Fruit fly (Drosophila melanogaster) whole organism, embryonic: ENCODE results near the gene Cyp4d20.

Experiments
- Antp ChIP-seq: fragments of 200-800 bp; sonication (Bioruptor generic); optimal IDR thresholded peaks from 3 replicates; lab custom pipeline; 2016; ENCODE audit warnings: missing biosample characterization, missing genetic modification characterization
- C15 ChIP-seq: fragments of 200-800 bp; sonication (Bioruptor generic); IDR thresholded peaks from 3 replicates; pipeline ENCODE4 v1.3.6; 2022; ENCODE audit warnings: missing biosample characterization, missing genetic modification characterization
- CG12219 ChIP-seq: fragments of 200-800 bp; sonication (Bioruptor generic); optimal IDR thresholded peaks from 3 replicates; lab custom pipeline; 2018; ENCODE audit warnings: missing biosample characterization, mild to moderate bottlenecking, missing genetic modification characterization
- CG12659 ChIP-seq: fragments of 200-800 bp; sonication (Bioruptor generic); optimal IDR thresholded peaks from 3 replicates; lab custom pipeline; 2017; ENCODE audit warnings: mild to moderate bottlenecking, missing biosample characterization, missing genetic modification reagents, missing genetic modification characterization
- CG15514 ChIP-seq: fragments of 200-800 bp; sonication (Bioruptor generic); optimal IDR thresholded peaks from 3 replicates; lab custom pipeline; 2017; ENCODE audit warnings: missing biosample characterization, missing genetic modification characterization, mild to moderate bottlenecking, moderate library complexity, missing genetic modification reagents
- CG1603 ChIP-seq: fragments of 200-800 bp; sonication (Bioruptor generic); optimal IDR thresholded peaks from 2 replicates; lab custom pipeline; 2019; ENCODE audit warnings: missing biosample characterization, mild to moderate bottlenecking, missing genetic modification characterization, moderate library complexity
- CG16779 ChIP-seq: fragments of 200-800 bp; sonication (Bioruptor generic); IDR thresholded peaks from 2 replicates; pipeline ENCODE4 v1.3.6; 2022; ENCODE audit warnings: missing biosample characterization, missing genetic modification characterization
- CG16863 ChIP-seq: fragments of 200-800 bp; sonication (Bioruptor generic); optimal IDR thresholded peaks from 3 replicates; lab custom pipeline; 2016; ENCODE audit warnings: missing biosample characterization, missing genetic modification characterization
- CG18262 ChIP-seq: fragments of 200-800 bp; optimal IDR thresholded peaks from 3 replicates; lab custom pipeline; 2019; ENCODE audit warnings: missing biosample characterization, mild to moderate bottlenecking, missing genetic modification characterization, moderate library complexity
- CG32532 ChIP-seq: fragments of 200-800 bp; sonication (Bioruptor generic); IDR thresholded peaks from 2 replicates; pipeline ENCODE4 v1.3.6; 2022; ENCODE audit warnings: missing biosample characterization, missing genetic modification characterization
- CG34224 ChIP-seq: fragments of 200-800 bp; sonication (Bioruptor generic); IDR thresholded peaks from 3 replicates; pipeline ENCODE4 v1.3.6; 2022; ENCODE audit warnings: missing biosample characterization, missing genetic modification characterization; ENCODE audit not compliant: partially characterized antibody
- CG34422 ChIP-seq: fragments of 200-800 bp; sonication (Bioruptor generic); IDR thresholded peaks from 3 replicates; pipeline ENCODE4 v1.3.6; 2022; ENCODE audit warnings: missing biosample characterization, missing genetic modification characterization
- CG43689 ChIP-seq: fragments of 200-800 bp; sonication (Bioruptor generic); IDR thresholded peaks from 2 replicates; pipeline ENCODE4 v1.3.6; 2022; ENCODE audit warnings: missing biosample characterization, missing genetic modification characterization
- CG4424 ChIP-seq: fragments of 200-800 bp; sonication (Bioruptor generic); optimal IDR thresholded peaks from 3 replicates; lab custom pipeline; 2016; ENCODE audit warnings: missing biosample characterization, missing genetic modification characterization
- CG4820 ChIP-seq: fragments of 200-800 bp; sonication (Bioruptor generic); optimal IDR thresholded peaks from 3 replicates; lab custom pipeline; 2016; ENCODE audit warnings: missing biosample characterization, missing genetic modification characterization
- CG6272 ChIP-seq: fragments of 200-800 bp; sonication (Bioruptor generic); IDR thresholded peaks from 2 replicates; pipeline ENCODE4 v1.3.6; 2022; ENCODE audit warnings: missing biosample characterization, missing genetic modification characterization
- CG7556 ChIP-seq: fragments of 200-800 bp; sonication (Bioruptor generic); optimal IDR thresholded peaks from 2 replicates; lab custom pipeline; 2017; ENCODE audit warnings: missing biosample characterization, mild to moderate bottlenecking, missing genetic modification characterization
- CG7987 ChIP-seq: fragments of 200-800 bp; sonication (Bioruptor generic); optimal IDR thresholded peaks from 2 replicates; lab custom pipeline; 2018; ENCODE audit warnings: missing biosample characterization, mild to moderate bottlenecking, missing genetic modification characterization, moderate library complexity
- CG8290 ChIP-seq, 3 experiments: fragments of 200-800 bp; sonication (Bioruptor generic); optimal IDR thresholded peaks; 2 replicates each; lab custom pipeline; 2016 to 2019; ENCODE audit warnings: missing biosample characterization in 3 of 3, missing genetic modification characterization in 3 of 3, mild to moderate bottlenecking in 2 of 3, moderate library complexity in 1 of 3
- CG8478 ChIP-seq: fragments of >200 bp; optimal IDR thresholded peaks from 2 replicates; lab custom pipeline; 2018
- CG9932 ChIP-seq: fragments of 200-800 bp; sonication (Bioruptor generic); IDR thresholded peaks from 2 replicates; pipeline ENCODE4 v1.3.6; 2022; ENCODE audit warnings: missing biosample characterization, missing genetic modification characterization
- D19B ChIP-seq: fragments of 200-800 bp; sonication (Bioruptor generic); optimal IDR thresholded peaks from 2 replicates; lab custom pipeline; 2017; ENCODE audit warnings: missing biosample characterization, mild to moderate bottlenecking, missing genetic modification characterization
- Dll ChIP-seq: fragments of 200-800 bp; sonication (Bioruptor generic); IDR thresholded peaks from 4 replicates; pipeline ENCODE4 v1.3.6; 2022; ENCODE audit warnings: missing biosample characterization, missing genetic modification characterization; ENCODE audit not compliant: partially characterized antibody
- Doc2 ChIP-seq: fragments of 200-800 bp; sonication (Bioruptor generic); IDR thresholded peaks from 2 replicates; pipeline ENCODE4 v1.3.6; 2022; ENCODE audit warnings: missing biosample characterization, missing genetic modification characterization
- Elba2 ChIP-seq: fragments of 200-800 bp; sonication (Bioruptor generic); optimal IDR thresholded peaks from 3 replicates; lab custom pipeline; 2016; ENCODE audit warnings: missing biosample characterization, missing genetic modification characterization
- Ets97D ChIP-seq: fragments of 200-800 bp; sonication (Bioruptor generic); optimal IDR thresholded peaks from 3 replicates; lab custom pipeline; 2016; ENCODE audit warnings: missing biosample characterization, missing genetic modification characterization
- HmgD ChIP-seq: fragments of 200-800 bp; sonication (Bioruptor generic); optimal IDR thresholded peaks from 3 replicates; lab custom pipeline; 2016; ENCODE audit warnings: missing biosample characterization, missing genetic modification characterization
- Mad ChIP-seq: fragments of 200-800 bp; sonication (Bioruptor generic); optimal IDR thresholded peaks from 2 replicates; lab custom pipeline; 2016; ENCODE audit warnings: missing biosample characterization, missing genetic modification characterization
- Med ChIP-seq: fragments of 200-800 bp; sonication (Bioruptor generic); peaks from one replicate; lab custom pipeline; 2016; ENCODE audit warnings: missing biosample characterization, missing genetic modification characterization, mild to moderate bottlenecking, inconsistent platforms, moderate library complexity
- Sry-β ChIP-seq: fragments of 200-800 bp; sonication (Bioruptor generic); optimal IDR thresholded peaks from 2 replicates; lab custom pipeline; 2018; ENCODE audit warnings: missing biosample characterization, mild to moderate bottlenecking, missing genetic modification characterization, moderate library complexity
- Vsx1 ChIP-seq: fragments of 200-800 bp; sonication (Bioruptor generic); optimal IDR thresholded peaks from 2 replicates; lab custom pipeline; 2017; ENCODE audit warnings: missing biosample characterization, mild to moderate bottlenecking, missing genetic modification characterization, missing genetic modification reagents
- Xbp1 ChIP-seq: fragments of 200-800 bp; sonication (Bioruptor generic); optimal IDR thresholded peaks from 3 replicates; lab custom pipeline; 2016; ENCODE audit warnings: missing biosample characterization, mild to moderate bottlenecking, missing genetic modification characterization
- Xrp1 ChIP-seq: fragments of 200-800 bp; sonication (Bioruptor generic); IDR thresholded peaks from 2 replicates; pipeline ENCODE4 v1.3.6; 2022; ENCODE audit warnings: missing biosample characterization, missing genetic modification characterization
- abd-A ChIP-seq: fragments of 200-800 bp; sonication (Bioruptor generic); optimal IDR thresholded peaks from 3 replicates; lab custom pipeline; 2019; ENCODE audit warnings: missing biosample characterization, mild to moderate bottlenecking, missing genetic modification characterization, moderate library complexity
- ac ChIP-seq: fragments of 200-800 bp; sonication (Bioruptor generic); optimal IDR thresholded peaks from 3 replicates; lab custom pipeline; 2017; ENCODE audit warnings: missing biosample characterization, mild to moderate bottlenecking, missing genetic modification characterization
- ase ChIP-seq: fragments of 200-800 bp; sonication (Bioruptor generic); IDR thresholded peaks from 3 replicates; pipeline ENCODE4 v1.3.6; 2022; ENCODE audit warnings: missing biosample characterization, missing genetic modification characterization
- bbx ChIP-seq: fragments of 200-800 bp; sonication (Bioruptor generic); IDR thresholded peaks from 2 replicates; pipeline ENCODE4 v1.3.6; 2022; ENCODE audit warnings: missing biosample characterization, missing genetic modification characterization; ENCODE audit not compliant: partially characterized antibody
- cad ChIP-seq: fragments of >200 bp; optimal IDR thresholded peaks from 2 replicates; lab custom pipeline; 2017; ENCODE audit warnings: missing biosample characterization, missing genetic modification characterization
- caup ChIP-seq: fragments of 200-800 bp; sonication (Bioruptor generic); optimal IDR thresholded peaks from 3 replicates; lab custom pipeline; 2017; ENCODE audit warnings: missing biosample characterization, mild to moderate bottlenecking, missing genetic modification characterization, moderate library complexity; ENCODE audit not compliant: severe bottlenecking
- eyg ChIP-seq: fragments of 200-800 bp; sonication (Bioruptor generic); optimal IDR thresholded peaks from 3 replicates; lab custom pipeline; 2016; ENCODE audit warnings: missing biosample characterization, missing genetic modification characterization
- fd102C ChIP-seq: fragments of 200-800 bp; sonication (Bioruptor generic); optimal IDR thresholded peaks from 2 replicates; lab custom pipeline; 2018; ENCODE audit warnings: missing biosample characterization, mild to moderate bottlenecking, missing genetic modification characterization, moderate library complexity
- fd3F ChIP-seq: fragments of 200-800 bp; sonication (Bioruptor generic); optimal IDR thresholded peaks from 2 replicates; lab custom pipeline; 2018; ENCODE audit warnings: missing biosample characterization, mild to moderate bottlenecking, missing genetic modification characterization, moderate library complexity
- odd ChIP-seq: fragments of 200-800 bp; sonication (Bioruptor generic); optimal IDR thresholded peaks from 2 replicates; lab custom pipeline; 2017; ENCODE audit warnings: missing biosample characterization, mild to moderate bottlenecking, missing genetic modification characterization
- pho ChIP-seq: fragments of 200-800 bp; sonication (Bioruptor generic); optimal IDR thresholded peaks from 2 replicates; lab custom pipeline; 2016; ENCODE audit warnings: missing biosample characterization, missing genetic modification characterization
- sens ChIP-seq: fragments of 200-800 bp; sonication (Bioruptor generic); peaks from one replicate; lab custom pipeline; 2016; ENCODE audit warnings: missing biosample characterization, missing genetic modification characterization
- slbo ChIP-seq: fragments of 200-800 bp; sonication (Bioruptor generic); IDR thresholded peaks from 2 replicates; pipeline ENCODE4 v1.3.6; 2022; ENCODE audit warnings: missing biosample characterization, missing genetic modification characterization
- ssp ChIP-seq: fragments of 200-800 bp; sonication (Bioruptor generic); IDR thresholded peaks from 2 replicates; pipeline ENCODE4 v1.3.6; 2022; ENCODE audit warnings: missing biosample characterization, missing genetic modification characterization
- stwl ChIP-seq: fragments of 200-800 bp; sonication (Bioruptor generic); optimal IDR thresholded peaks from 3 replicates; lab custom pipeline; 2018; ENCODE audit warnings: missing biosample characterization, mild to moderate bottlenecking, missing genetic modification characterization, moderate library complexity
- trem ChIP-seq: fragments of 200-800 bp; optimal IDR thresholded peaks from 3 replicates; lab custom pipeline; 2019; ENCODE audit warnings: missing biosample characterization, mild to moderate bottlenecking, missing genetic modification characterization, moderate library complexity
- vvl ChIP-seq: fragments of 200-800 bp; sonication (Bioruptor generic); IDR thresholded peaks from 2 replicates; pipeline ENCODE4 v1.3.6; 2022; ENCODE audit warnings: missing biosample characterization, missing genetic modification characterization
- wek ChIP-seq: fragments of 200-800 bp; sonication (Bioruptor generic); optimal IDR thresholded peaks from 3 replicates; lab custom pipeline; 2018; ENCODE audit warnings: missing biosample characterization, mild to moderate bottlenecking, missing genetic modification characterization, moderate library complexity
- zen ChIP-seq: fragments of 200-800 bp; sonication (Bioruptor generic); optimal IDR thresholded peaks from 3 replicates; lab custom pipeline; 2018; ENCODE audit warnings: missing biosample characterization, mild to moderate bottlenecking, missing genetic modification characterization, moderate library complexity

The Cyp4d20 gene

DNA sequence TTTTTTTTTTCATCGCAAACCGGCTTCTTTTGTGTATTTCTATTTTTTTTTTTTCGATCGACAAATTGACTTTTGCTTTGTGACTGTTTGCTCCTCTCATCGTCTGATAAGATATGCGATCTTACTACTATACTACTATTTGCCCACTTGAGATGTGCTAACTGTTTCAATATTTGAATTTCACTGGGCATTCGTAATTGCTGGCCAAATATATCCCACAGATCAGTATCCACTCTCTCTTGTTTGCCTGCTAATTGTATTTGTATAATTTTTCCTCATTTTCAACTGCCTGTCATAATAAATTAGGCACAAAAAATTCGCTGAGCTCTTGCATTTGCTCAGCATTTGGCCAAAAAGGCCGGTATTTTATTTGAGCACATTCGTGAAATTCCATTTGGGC lies 44.9 kb downstream of the Cyp4d20 start (continued):
- TF ChIP-seq CG7556 = no peak
- no peak for TF ChIP-seq Sry-β (GFP tag; lab: Kevin White, UChicago)
- TF ChIP-seq CG16863 = no peak
- TF ChIP-seq Antp (GFP tag; lab: Kevin White, UChicago) = no peak
- TF ChIP-seq fd3F = no peak
- TF ChIP-seq CG43689 (GFP tag; lab: Robert Waterston, UW) = no peak
- TF ChIP-seq CG6272 = no peak
- TF ChIP-seq CG4820 = no peak
- TF ChIP-seq CG9932 = no peak
- TF ChIP-seq ssp (GFP tag; lab: Robert Waterston, UW) = no peak
- peak; percentile 6 for TF ChIP-seq caup
- no peak for TF ChIP-seq fd102C (GFP tag; lab: Kevin White, UChicago)
- peak; percentile 4 for TF ChIP-seq Vsx1 (GFP tag; lab: Kevin White, UChicago)
- TF ChIP-seq CG16779 (GFP tag; lab: Robert Waterston, UW) = no peak
- TF ChIP-seq CG34224 (GFP tag; lab: Robert Waterston, UW) = no peak
- peak; percentile 29 for TF ChIP-seq wek
- no peak for TF ChIP-seq pho (GFP tag; lab: Kevin White, UChicago)
- TF ChIP-seq Mad (GFP tag; lab: Kevin White, UChicago) = no peak
- TF ChIP-seq ac (GFP tag; lab: Kevin White, UChicago) = no peak
- no peak for TF ChIP-seq CG4424
- TF ChIP-seq stwl (tag; lab: Kevin White, UChicago) = no peak
- TF ChIP-seq CG34422 (GFP tag; lab: Robert Waterston, UW) = no peak
- TF ChIP-seq zen (tag; lab: Kevin White, UChicago) = no peak
- TF ChIP-seq bbx = no peak
- TF ChIP-seq abd-A (tag; lab: Kevin White, UChicago) = no peak
- TF ChIP-seq ase = no peak
- TF ChIP-seq Doc2 (GFP tag; lab: Robert Waterston, UW) = no peak
- TF ChIP-seq CG15514 (GFP tag; lab: Kevin White, UChicago) = no peak
- no peak for TF ChIP-seq Ets97D (GFP tag; lab: Kevin White, UChicago)
- no peak for TF ChIP-seq D19B (GFP tag; lab: Kevin White, UChicago)
- TF ChIP-seq slbo (GFP tag; lab: Robert Waterston, UW) = no peak
- no peak for TF ChIP-seq trem (tag; lab: Kevin White, UChicago)
- TF ChIP-seq CG12219 (GFP tag; lab: Kevin White, UChicago) = no peak
- no peak for TF ChIP-seq Elba2
- TF ChIP-seq Xbp1 (GFP tag; lab: Kevin White, UChicago) = no peak
- TF ChIP-seq odd (GFP tag; lab: Kevin White, UChicago) = no peak
- TF ChIP-seq eyg (GFP tag; lab: Kevin White, UChicago) = no peak
- no peak for TF ChIP-seq vvl (GFP tag; lab: Robert Waterston, UW)
- TF ChIP-seq CG32532 (GFP tag; lab: Robert Waterston, UW) = no peak
- TF ChIP-seq CG1603 (tag; lab: Kevin White, UChicago) = no peak
- peak; percentile 54 for TF ChIP-seq Med
- TF ChIP-seq Xrp1 (GFP tag; lab: Robert Waterston, UW) = 0 out of 2 replicates have a peak, but pooled peaks have one; percentile 19
- no peak for TF ChIP-seq CG18262 (tag; lab: Kevin White, UChicago)
- TF ChIP-seq CG7987 (GFP tag; lab: Kevin White, UChicago) = no peak
- peak; percentile 61 for TF ChIP-seq sens
- TF ChIP-seq cad (GFP tag; lab: Kevin White, UChicago) = no peak
- TF ChIP-seq CG12659 (GFP tag; lab: Kevin White, UChicago) = no peak
- TF ChIP-seq CG8290 (GFP tag; optimal IDR thresholded peaks at IDR 0.05; lab: Kevin White, UChicago) = no peak
- TF ChIP-seq CG8290 (tag; optimal IDR thresholded peaks at IDR 0.05; lab: Kevin White, UChicago) = no peak
- TF ChIP-seq Dll = no peak
- no peak for TF ChIP-seq CG8478 (lab: Kevin White, UChicago)
- no peak for TF ChIP-seq HmgD (GFP tag; lab: Kevin White, UChicago)
- no peak for TF ChIP-seq C15 (GFP tag; lab: Robert Waterston, UW)
